Fruit fly (Drosophila melanogaster): ENCODE measurements around the gene CG17770.

The CG17770 gene

dm6 chr3R:25806145-25806544, 5.6 kb upstream of the CG17770 start, which contains the start of gene BG642167:
TSS of gene BG642167 (plus strand) at chr3R:25806445.
- TF ChIP-seq EcR (GFP tag; optimal IDR thresholded peaks at IDR 0.05) (no peak), Ets98B (GFP tag; IDR thresholded peaks at IDR 0.05) (no peak), fd96Ca (GFP tag; IDR thresholded peaks at IDR 0.05) (no peak), gl (tag; optimal IDR thresholded peaks at IDR 0.05) (no peak), CG9948 (tag; optimal IDR thresholded peaks at IDR 0.05) (no peak), Pif1B (GFP tag; optimal IDR thresholded peaks at IDR 0.05) (no peak)

- TF ChIP-seq CG32121 (GFP tag; IDR thresholded peaks at IDR 0.05) = no peak
- no peak for TF ChIP-seq Ets98B (GFP tag; IDR thresholded peaks at IDR 0.05)
- no peak for TF ChIP-seq D1 (tag; optimal IDR thresholded peaks at IDR 0.05)
- TF ChIP-seq fd96Ca (GFP tag; IDR thresholded peaks at IDR 0.05) = no peak
- no peak for TF ChIP-seq Pif1A (GFP tag; optimal IDR thresholded peaks at IDR 0.05)
- no peak for TF ChIP-seq CG10348 (GFP tag; IDR thresholded peaks at IDR 0.05)
- no peak for TF ChIP-seq Pif1B (GFP tag; optimal IDR thresholded peaks at IDR 0.05)
- TF ChIP-seq Snoo (tag; optimal IDR thresholded peaks at IDR 0.05) = no peak
Measured at dm6 chr3R:25810796-25811195, 915 bp upstream of the CG17770 start, which contains the start of gene CG5024. TSS of gene CG5024 (plus strand) at chr3R:25811096.

DNA sequence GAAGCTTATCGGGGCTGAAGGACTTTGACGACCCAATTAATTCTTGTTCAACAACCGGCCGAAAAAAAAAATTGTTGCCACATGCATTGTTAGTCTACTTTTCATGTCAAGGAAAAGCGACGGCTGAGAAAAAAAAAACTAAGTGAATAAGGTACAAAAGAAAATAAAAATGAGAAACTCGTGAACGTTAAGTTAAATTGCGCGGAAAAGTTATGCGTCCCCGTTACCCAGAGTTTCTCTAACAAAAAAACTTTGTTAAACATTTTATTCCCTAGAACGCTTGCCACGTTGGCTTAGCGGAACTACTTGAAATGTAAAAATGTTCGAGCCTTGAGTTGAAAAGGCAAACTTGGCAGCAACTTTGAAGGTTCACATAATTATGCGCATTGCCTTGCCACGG, 3.5 kb downstream of the CG17770 start, which contains the start of gene CG14354:
Gene CG14354, plus strand, starts transcription at position 301 of the 400 bp plus-strand sequence.
- TF ChIP-seq CG17806 (tag; optimal IDR thresholded peaks at IDR 0.05) = no peak

DNA sequence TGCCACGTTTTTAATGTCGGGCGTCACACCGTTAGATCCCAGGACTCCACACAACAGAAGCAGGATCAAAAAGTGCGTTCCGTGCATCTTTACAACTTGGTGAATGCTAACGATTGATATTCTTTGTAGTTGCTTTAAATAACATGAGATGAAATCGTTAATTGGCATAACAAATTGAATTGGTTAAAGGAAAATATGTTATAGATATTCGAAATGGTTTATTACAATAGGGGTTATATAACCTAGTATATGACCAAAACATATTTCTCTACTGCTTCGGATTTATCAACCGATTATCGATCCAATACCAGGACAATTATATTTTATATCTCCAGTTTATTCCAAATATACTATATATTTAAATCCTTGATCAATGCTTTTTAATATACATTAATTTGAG, 17.9 kb downstream of the CG17770 start, which contains the start of gene Mst57Dc:
Gene Mst57Dc, minus strand, starts transcription at position 101 of the 400 bp plus-strand sequence.
- TF ChIP-seq gl (tag; optimal IDR thresholded peaks at IDR 0.05) (no peak), CG10348 (GFP tag; IDR thresholded peaks at IDR 0.05) (no peak), Ets98B (GFP tag; IDR thresholded peaks at IDR 0.05) (no peak)

dm6 chr3R:25830128-25830527, 18.4 kb downstream of the CG17770 start, which contains the start of gene Sfp96F:
TSS of gene Sfp96F (minus strand) at chr3R:25830228.
- TF ChIP-seq rn (GFP tag; IDR thresholded peaks at IDR 0.05) = no peak
- TF ChIP-seq CG14655 (GFP tag; optimal IDR thresholded peaks at IDR 0.05) = no peak
- no peak for TF ChIP-seq CG8301 (tag; optimal IDR thresholded peaks at IDR 0.05)
- TF ChIP-seq CG17806 (tag; optimal IDR thresholded peaks at IDR 0.05) = no peak
- TF ChIP-seq EcR (GFP tag; optimal IDR thresholded peaks at IDR 0.05) = no peak
- TF ChIP-seq Ets98B (GFP tag; IDR thresholded peaks at IDR 0.05) = no peak
- TF ChIP-seq D1 (tag; optimal IDR thresholded peaks at IDR 0.05) = no peak
- no peak for TF ChIP-seq Pif1B (GFP tag; optimal IDR thresholded peaks at IDR 0.05)
- no peak for TF ChIP-seq CG13204 (GFP tag; optimal IDR thresholded peaks at IDR 0.05)
- TF ChIP-seq CG9948 (tag; optimal IDR thresholded peaks at IDR 0.05) = no peak

DNA sequence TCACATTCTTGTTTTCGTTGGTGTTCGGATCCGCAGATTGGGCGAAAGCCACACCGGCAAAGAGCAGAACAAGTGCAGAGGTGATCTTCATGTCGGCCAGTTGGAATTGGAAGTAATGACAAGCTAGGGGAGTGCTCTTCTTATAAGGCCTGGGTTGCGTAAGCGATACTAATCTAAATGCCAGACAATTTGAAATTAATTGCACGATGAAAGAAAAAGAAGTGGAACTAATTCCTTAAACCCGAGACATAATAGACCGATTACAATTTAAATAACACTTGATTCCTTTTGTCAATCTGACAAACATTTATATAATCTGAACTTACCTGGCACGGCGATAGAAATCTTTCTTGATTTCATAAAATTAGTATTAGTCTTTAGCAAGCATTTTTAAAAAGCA, 19.1 kb downstream of the CG17770 start, which contains the start of gene Mst57Db:
Gene Mst57Db, minus strand, starts transcription at position 101 of the 400 bp plus-strand sequence.
- TF ChIP-seq CG8301 (tag; optimal IDR thresholded peaks at IDR 0.05) (no peak), CG15710 (tag; optimal IDR thresholded peaks at IDR 0.05) (no peak)

dm6 chr3R:25831799-25832280, 20.1 kb downstream of the CG17770 start, which contains the start of the genes Mst57Da and alpha4GT2:
TSS of gene Mst57Da (minus strand) at chr3R:25831899.
TSS of gene alpha4GT2 (plus strand) at chr3R:25832230.
- TF ChIP-seq CG10348 (GFP tag; IDR thresholded peaks at IDR 0.05) = no peak
- no peak for TF ChIP-seq CG8301 (tag; optimal IDR thresholded peaks at IDR 0.05)
- no peak for TF ChIP-seq Pif1A (GFP tag; optimal IDR thresholded peaks at IDR 0.05)
- no peak for TF ChIP-seq CG34367 (tag; optimal IDR thresholded peaks at IDR 0.05)
- no peak for TF ChIP-seq rn (GFP tag; IDR thresholded peaks at IDR 0.05)
- no peak for TF ChIP-seq CG13204 (GFP tag; optimal IDR thresholded peaks at IDR 0.05)
- TF ChIP-seq fd96Ca (GFP tag; IDR thresholded peaks at IDR 0.05) = no peak

DNA sequence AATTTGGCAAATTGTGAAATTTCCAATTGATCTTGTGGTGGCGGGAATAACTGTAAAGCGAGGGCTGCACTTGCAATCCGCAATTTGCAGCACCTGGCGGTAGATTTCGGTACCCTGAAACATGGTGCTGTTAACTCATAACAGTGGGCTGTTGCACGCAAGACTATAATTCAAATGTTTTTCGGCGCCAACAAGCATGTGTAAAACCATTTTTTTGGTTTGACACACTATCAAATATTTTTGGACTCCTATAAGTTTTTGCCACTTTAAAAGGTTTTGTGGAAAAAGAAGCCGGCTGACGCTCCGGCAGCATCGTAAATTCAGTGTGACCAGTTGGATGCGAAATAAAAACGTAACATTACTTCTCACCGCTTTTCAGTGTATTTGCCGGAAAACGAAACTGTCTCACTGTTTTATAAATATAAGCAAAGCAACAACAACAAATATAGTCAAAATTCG, 39.5 kb downstream of the CG17770 start, which contains the start of the genes CG14545 and CG5886:
Gene CG14545, minus strand, starts transcription at position 68 of the 459 bp plus-strand sequence.
Gene CG5886, plus strand, starts transcription at position 409 of the 459 bp plus-strand sequence.
- TF ChIP-seq fd96Ca (GFP tag; IDR thresholded peaks at IDR 0.05) (no peak), Pif1A (GFP tag; optimal IDR thresholded peaks at IDR 0.05) (no peak), gl (tag; optimal IDR thresholded peaks at IDR 0.05) (no peak), CG17806 (tag; optimal IDR thresholded peaks at IDR 0.05) (no peak), CG13204 (GFP tag; optimal IDR thresholded peaks at IDR 0.05) (no peak), CG4496 (GFP tag; IDR thresholded peaks at IDR 0.05) (no peak), CG10348 (GFP tag; IDR thresholded peaks at IDR 0.05) (no peak)

- TF ChIP-seq Pif1A (GFP tag; optimal IDR thresholded peaks at IDR 0.05) (no peak), fd96Ca (GFP tag; IDR thresholded peaks at IDR 0.05) (no peak), EcR (GFP tag; optimal IDR thresholded peaks at IDR 0.05) (no peak), rn (GFP tag; IDR thresholded peaks at IDR 0.05) (no peak), CG9948 (tag; optimal IDR thresholded peaks at IDR 0.05) (no peak), CG32121 (GFP tag; IDR thresholded peaks at IDR 0.05) (0 out of 2 replicates have a peak, but pooled peaks have one; percentile 26), gl (tag; optimal IDR thresholded peaks at IDR 0.05) (no peak), Pif1B (GFP tag; optimal IDR thresholded peaks at IDR 0.05) (no peak), Ets98B (GFP tag; IDR thresholded peaks at IDR 0.05) (0 out of 2 replicates have a peak, but pooled peaks have one; percentile 14), CG10348 (GFP tag; IDR thresholded peaks at IDR 0.05) (no peak), Snoo (tag; optimal IDR thresholded peaks at IDR 0.05) (no peak), CG15710 (tag; optimal IDR thresholded peaks at IDR 0.05) (peak; percentile 0), CG34367 (tag; optimal IDR thresholded peaks at IDR 0.05) (no peak), CG13204 (GFP tag; optimal IDR thresholded peaks at IDR 0.05) (no peak), CG17806 (tag; optimal IDR thresholded peaks at IDR 0.05) (peak; percentile 38), CG4496 (GFP tag; IDR thresholded peaks at IDR 0.05) (no peak), CG8159 (tag; optimal IDR thresholded peaks at IDR 0.05) (peak; percentile 31), D1 (tag; optimal IDR thresholded peaks at IDR 0.05) (no peak), CG8301 (tag; optimal IDR thresholded peaks at IDR 0.05) (no peak), CG12605 (GFP tag; IDR thresholded peaks at IDR 0.05) (no peak), CG14655 (GFP tag; optimal IDR thresholded peaks at IDR 0.05) (no peak)
Measured at dm6 chr3R:25854825-25855224, 43.1 kb downstream of the CG17770 start.
